Worm (Caenorhabditis elegans) whole organism, early embryonic: Measurements from ENCODE around the gene Y54G2A.32.

Source experiments
- B0310.2 ChIP-seq: sonication (generic microtip); optimal IDR thresholded peaks from 2 replicates; lab custom pipeline; 2016; ENCODE audit warnings: mild to moderate bottlenecking, missing genetic modification characterization, missing compliant biosample characterization
- F13C5.2 ChIP-seq: sonication (generic microtip); optimal IDR thresholded peaks from 2 replicates; lab custom pipeline; 2017; ENCODE audit warnings: mild to moderate bottlenecking, missing genetic modification characterization, inconsistent platforms, missing compliant biosample characterization
- aly-1 ChIP-seq: sonication (generic microtip); optimal IDR thresholded peaks from 2 replicates; lab custom pipeline; 2016; ENCODE audit warnings: missing genetic modification characterization, missing compliant biosample characterization
- ama-1 ChIP-seq: fragments of 150-350 bp; optimal IDR thresholded peaks from 2 replicates; lab custom pipeline; 2014
- ceh-13 ChIP-seq: fragments of 200-800 bp; sonication (Bioruptor generic); optimal IDR thresholded peaks from 2 replicates; lab custom pipeline; 2018; ENCODE audit warnings: mild to moderate bottlenecking, missing genetic modification characterization, missing compliant biosample characterization
- ceh-36 ChIP-seq: sonication (generic microtip); optimal IDR thresholded peaks from 2 replicates; lab custom pipeline; 2016; ENCODE audit warnings: missing genetic modification characterization, inconsistent platforms, missing compliant biosample characterization
- ets-7 ChIP-seq: sonication (generic microtip); optimal IDR thresholded peaks from 2 replicates; lab custom pipeline; 2016; ENCODE audit warnings: missing genotype, missing genetic modification characterization, missing compliant biosample characterization
- flt-1 ChIP-seq: fragments of 200-800 bp; sonication (Bioruptor generic); IDR thresholded peaks from 2 replicates; pipeline ENCODE4 v1.3.6; 2022; ENCODE audit warnings: missing genetic modification characterization, missing compliant biosample characterization
- hmbx-1 ChIP-seq: sonication (generic microtip); optimal IDR thresholded peaks from 2 replicates; lab custom pipeline; 2016; ENCODE audit warnings: mild to moderate bottlenecking, missing genetic modification characterization, missing compliant biosample characterization
- hmg-4 ChIP-seq: fragments of 200-800 bp; sonication (Bioruptor generic); optimal IDR thresholded peaks from 2 replicates; lab custom pipeline; 2018; ENCODE audit warnings: mild to moderate bottlenecking, missing genetic modification characterization, missing compliant biosample characterization
- hnd-1 ChIP-seq: sonication (generic microtip); optimal IDR thresholded peaks from 2 replicates; lab custom pipeline; 2016; ENCODE audit warnings: missing genetic modification characterization, missing compliant biosample characterization
- pes-1 ChIP-seq: fragments of 200-800 bp; sonication (Bioruptor generic); IDR thresholded peaks from 2 replicates; pipeline ENCODE4 v1.3.6; 2022; ENCODE audit warnings: missing genetic modification reagents, missing genetic modification characterization, missing compliant biosample characterization
- scrt-1 ChIP-seq: fragments of 200-800 bp; sonication (Bioruptor generic); IDR thresholded peaks from 2 replicates; pipeline ENCODE4 v1.3.6; 2022; ENCODE audit warnings: missing genetic modification characterization, missing compliant biosample characterization
- sea-1 ChIP-seq: fragments of 200-800 bp; sonication (Bioruptor generic); conservative IDR thresholded peaks from 2 replicates; pipeline ENCODE4 v1.3.6; 2022; ENCODE audit warnings: missing genetic modification characterization, missing compliant biosample characterization
- tbx-11 ChIP-seq: fragments of 200-800 bp; sonication (Bioruptor generic); IDR thresholded peaks from 2 replicates; pipeline ENCODE4 v1.3.6; 2022; ENCODE audit warnings: missing genetic modification characterization, missing compliant biosample characterization
- tbx-37 ChIP-seq: fragments of 200-800 bp; sonication (Bioruptor generic); conservative IDR thresholded peaks from 2 replicates; pipeline ENCODE4 v1.3.6; 2022; ENCODE audit warnings: missing genetic modification reagents, missing genetic modification characterization, missing compliant biosample characterization
- tra-4 ChIP-seq: sonication (generic microtip); optimal IDR thresholded peaks from 2 replicates; lab custom pipeline; 2017; ENCODE audit warnings: missing genetic modification characterization, missing compliant biosample characterization

The Y54G2A.32 gene

ce11 chrIV:2843882-2844281 lies 40.1 kb downstream of the Y54G2A.32 start, which contains the start of gene Y54G2A.15:
Gene Y54G2A.15 (minus strand): TSS chrIV:2843982.
- no peak for TF ChIP-seq tbx-11
- no peak for TF ChIP-seq hnd-1 (tag; lab: Kevin White, UChicago)
- no peak for TF ChIP-seq tra-4 (tag; lab: Kevin White, UChicago)
- TF ChIP-seq hmg-4 (GFP tag; lab: Kevin White, UChicago): no peak

ce11 chrIV:2846264-2846663 lies 42.5 kb downstream of the Y54G2A.32 start, which contains the start of gene Y54G2A.40:
Gene Y54G2A.40 (plus strand): TSS chrIV:2846476.
- TF ChIP-seq sea-1 (GFP tag; lab: Robert Waterston, UW) (no peak), tbx-11 (no peak), aly-1 (tag; lab: Kevin White, UChicago) (no peak), ets-7 (tag; lab: Kevin White, UChicago) (no peak), hmg-4 (GFP tag; lab: Kevin White, UChicago) (no peak), ceh-36 (tag; lab: Kevin White, UChicago) (no peak), hnd-1 (tag; lab: Kevin White, UChicago) (no peak), F13C5.2 (tag; lab: Kevin White, UChicago) (no peak), hmbx-1 (tag; lab: Kevin White, UChicago) (no peak), B0310.2 (tag; lab: Kevin White, UChicago) (no peak), flt-1 (GFP tag; lab: Robert Waterston, UW) (no peak), tbx-37 (GFP tag; lab: Robert Waterston, UW) (no peak)

- TF ChIP-seq tbx-37 (GFP tag; lab: Robert Waterston, UW) (no peak), aly-1 (tag; lab: Kevin White, UChicago) (no peak), B0310.2 (tag; lab: Kevin White, UChicago) (no peak)
These were observed 45.5 kb downstream of the Y54G2A.32 start for ce11 chrIV:2849269-2849668.

ce11 chrIV:2850586-2850985 lies 46.8 kb downstream of the Y54G2A.32 start, which contains the start of gene clec-85:
Gene clec-85 (plus strand): TSS chrIV:2850886.
- TF ChIP-seq tbx-37 (GFP tag; lab: Robert Waterston, UW): no peak

- TF ChIP-seq scrt-1 (GFP tag; lab: Robert Waterston, UW) (no peak), ets-7 (tag; lab: Kevin White, UChicago) (no peak), sea-1 (GFP tag; lab: Robert Waterston, UW) (no peak), hmbx-1 (tag; lab: Kevin White, UChicago) (no peak), flt-1 (GFP tag; lab: Robert Waterston, UW) (no peak), hmg-4 (GFP tag; lab: Kevin White, UChicago) (no peak), tra-4 (tag; lab: Kevin White, UChicago) (no peak), tbx-11 (no peak), hnd-1 (tag; lab: Kevin White, UChicago) (no peak), aly-1 (tag; lab: Kevin White, UChicago) (no peak), ama-1 (lab: Kevin White, UChicago) (no peak), F13C5.2 (tag; lab: Kevin White, UChicago) (no peak), pes-1 (GFP tag; lab: Robert Waterston, UW) (no peak), ceh-36 (tag; lab: Kevin White, UChicago) (no peak), ceh-13 (GFP tag; lab: Kevin White, UChicago) (no peak), tbx-37 (GFP tag; lab: Robert Waterston, UW) (no peak), B0310.2 (tag; lab: Kevin White, UChicago) (no peak)
These were observed 47.9 kb downstream of the Y54G2A.32 start for ce11 chrIV:2851625-2852024.

- no peak for TF ChIP-seq flt-1 (GFP tag; lab: Robert Waterston, UW)
- no peak for TF ChIP-seq hnd-1 (tag; lab: Kevin White, UChicago)
- no peak for TF ChIP-seq ets-7 (tag; lab: Kevin White, UChicago)
- TF ChIP-seq B0310.2 (tag; lab: Kevin White, UChicago): no peak
These were observed 49.4 kb downstream of the Y54G2A.32 start, which contains the start of gene Y54G2A.49 for ce11 chrIV:2853164-2853563. Gene Y54G2A.49 (minus strand): TSS chrIV:2853264.

- no peak for TF ChIP-seq scrt-1 (GFP tag; lab: Robert Waterston, UW)
- no peak for TF ChIP-seq ets-7 (tag; lab: Kevin White, UChicago)
- TF ChIP-seq ceh-36 (tag; lab: Kevin White, UChicago): no peak
- no peak for TF ChIP-seq flt-1 (GFP tag; lab: Robert Waterston, UW)
- no peak for TF ChIP-seq F13C5.2 (tag; lab: Kevin White, UChicago)
- TF ChIP-seq ama-1 (lab: Kevin White, UChicago): no peak
- no peak for TF ChIP-seq tra-4 (tag; lab: Kevin White, UChicago)
- TF ChIP-seq tbx-37 (GFP tag; lab: Robert Waterston, UW): no peak
- TF ChIP-seq sea-1 (GFP tag; lab: Robert Waterston, UW): no peak
- TF ChIP-seq hmg-4 (GFP tag; lab: Kevin White, UChicago): no peak
- TF ChIP-seq tbx-11: no peak
- TF ChIP-seq pes-1 (GFP tag; lab: Robert Waterston, UW): no peak
These were observed 50.4 kb downstream of the Y54G2A.32 start for ce11 chrIV:2854161-2854560.
